Fruit fly (Drosophila melanogaster): ENCODE data around the gene CG14718.

- TF ChIP-seq CG3919 (GFP tag; optimal IDR thresholded peaks at IDR 0.05) (peak; percentile 97), CG6792 (GFP tag; optimal IDR thresholded peaks at IDR 0.05) (peak; percentile 95), Met (GFP tag; optimal IDR thresholded peaks at IDR 0.05) (peak; percentile 94), CG8119 (GFP tag; IDR thresholded peaks at IDR 0.05) (peak; percentile 99), Smox (GFP tag; optimal IDR thresholded peaks at IDR 0.05) (peak; percentile 93), CG11902 (GFP tag; optimal IDR thresholded peaks at IDR 0.05) (peak; percentile 81), CG8319 (GFP tag; optimal IDR thresholded peaks at IDR 0.05) (peak; percentile 85)
Observed at dm6 chr3R:11655873-11656374, 44.5 kb upstream of the CG14718 start, which contains the start of gene CG42327.

All from whole organism, prepupa.